Worm (Caenorhabditis elegans) whole organism, mixed stage, embryonic: Measurements from ENCODE around the gene R04B3.2.

Experiments used
- ham-2 ChIP-seq: fragments of 200-800 bp; sonication (Bioruptor generic); optimal IDR thresholded peaks from 2 replicates; lab custom pipeline; 2018; ENCODE audit warnings: mild to moderate bottlenecking, missing genetic modification characterization, missing compliant biosample characterization
- mab-5 ChIP-seq: fragments of 150-350 bp; optimal IDR thresholded peaks from 2 replicates; lab custom pipeline; 2014; ENCODE audit warnings: missing biosample characterization, missing genetic modification characterization
- snpc-4 ChIP-seq: fragments of 150-350 bp; optimal IDR thresholded peaks from 2 replicates; lab custom pipeline; 2014; ENCODE audit warnings: missing biosample characterization, missing genetic modification characterization
- unc-39 ChIP-seq: fragments of 150-350 bp; optimal IDR thresholded peaks from 2 replicates; lab custom pipeline; 2014; ENCODE audit warnings: missing biosample characterization, missing genetic modification characterization
- unc-62 ChIP-seq: fragments of 150-350 bp; optimal IDR thresholded peaks from 2 replicates; lab custom pipeline; 2014; ENCODE audit warnings: missing biosample characterization, missing genetic modification reagents, missing genetic modification characterization

DNA sequence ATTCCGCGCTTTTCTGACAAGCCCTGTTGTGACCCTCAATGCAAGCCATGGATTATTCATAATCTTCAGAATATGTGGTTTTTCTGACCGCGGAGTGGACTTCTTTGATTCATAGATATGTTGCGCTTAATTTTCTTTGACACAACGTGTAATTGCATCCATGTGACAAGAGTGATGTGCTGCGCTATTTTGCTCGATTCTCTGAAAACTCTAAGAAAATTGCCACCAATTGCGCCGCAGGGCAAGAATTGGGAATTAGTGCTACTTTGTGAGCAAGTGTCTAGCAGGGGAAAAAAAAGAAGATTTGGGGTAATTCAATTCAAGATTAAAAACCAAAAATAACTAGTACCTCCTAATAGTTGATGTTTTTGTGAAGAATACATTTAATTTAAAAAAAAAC is 9.5 kb downstream of the R04B3.2 start:
- TF ChIP-seq ham-2 (GFP tag; lab: Kevin White, UChicago) (no peak), mab-5 (no peak), unc-39 (tag; lab: Kevin White, UChicago) (no peak), snpc-4 (tag; lab: Kevin White, UChicago) (no peak), unc-62 (GFP tag; lab: Kevin White, UChicago) (no peak)
